Fruit fly (Drosophila melanogaster) whole organism, prepupa: ENCODE results near the gene CG43997.

Experiments
- CG31627 ChIP-seq: fragments of 200-800 bp; sonication (Bioruptor generic); optimal IDR thresholded peaks from 3 replicates; lab custom pipeline; 2016; ENCODE audit warnings: missing biosample characterization, missing genetic modification characterization
- CG34406 ChIP-seq: fragments of 200-800 bp; sonication (Bioruptor generic); optimal IDR thresholded peaks from 3 replicates; lab custom pipeline; 2016; ENCODE audit warnings: missing biosample characterization, missing genetic modification characterization
- Eip75B ChIP-seq: fragments of 200-800 bp; sonication (Bioruptor generic); optimal IDR thresholded peaks from 3 replicates; lab custom pipeline; 2016; ENCODE audit warnings: missing biosample characterization, missing genetic modification characterization
- Gug ChIP-seq: fragments of 200-800 bp; sonication (Bioruptor generic); IDR thresholded peaks from 2 replicates; pipeline ENCODE4 v1.3.6; 2022; ENCODE audit warnings: missing biosample characterization, missing genetic modification characterization
- Hr39 ChIP-seq: fragments of 200-800 bp; sonication (Bioruptor generic); optimal IDR thresholded peaks from 2 replicates; lab custom pipeline; 2016; ENCODE audit warnings: missing biosample characterization, missing genetic modification characterization
- Lpt ChIP-seq: fragments of 200-800 bp; sonication (Bioruptor generic); optimal IDR thresholded peaks from 3 replicates; lab custom pipeline; 2016; ENCODE audit warnings: missing biosample characterization, missing genetic modification characterization
- OdsH ChIP-seq: fragments of 200-800 bp; sonication (Bioruptor generic); optimal IDR thresholded peaks from 3 replicates; lab custom pipeline; 2016; ENCODE audit warnings: missing biosample characterization, missing genetic modification characterization
- Sox102F ChIP-seq: fragments of 200-800 bp; sonication (Bioruptor generic); optimal IDR thresholded peaks from 2 replicates; lab custom pipeline; 2016; ENCODE audit warnings: missing biosample characterization, mild to moderate bottlenecking, missing genetic modification characterization
- Sox15 ChIP-seq: fragments of 200-800 bp; sonication (Bioruptor generic); optimal IDR thresholded peaks from 3 replicates; lab custom pipeline; 2016; ENCODE audit warnings: missing biosample characterization, missing genetic modification characterization
- acj6 ChIP-seq: fragments of 200-800 bp; sonication (Bioruptor generic); optimal IDR thresholded peaks from 3 replicates; lab custom pipeline; 2016; ENCODE audit warnings: missing biosample characterization, missing genetic modification characterization
- esn ChIP-seq: fragments of 200-800 bp; sonication (Bioruptor generic); optimal IDR thresholded peaks from 2 replicates; lab custom pipeline; 2016; ENCODE audit warnings: missing biosample characterization, mild to moderate bottlenecking, missing genetic modification characterization, moderate library complexity
- fd59A ChIP-seq: fragments of 200-800 bp; sonication (Bioruptor generic); optimal IDR thresholded peaks from 2 replicates; lab custom pipeline; 2017; ENCODE audit warnings: missing biosample characterization, mild to moderate bottlenecking, missing genetic modification characterization, missing genetic modification reagents
- ss ChIP-seq, 2 experiments: fragments of 200-800 bp; sonication (Bioruptor generic); optimal IDR thresholded peaks; 2 replicates in 1 of 2; 3 replicates in 1 of 2; lab custom pipeline; 2017 to 2018; ENCODE audit warnings: mild to moderate bottlenecking in 2 of 2, missing biosample characterization in 2 of 2, missing genetic modification characterization in 2 of 2, moderate library complexity in 1 of 2

- TF ChIP-seq CG31627 (GFP tag; lab: Kevin White, UChicago), result no peak
- TF ChIP-seq esn (GFP tag; lab: Kevin White, UChicago), result no peak
- TF ChIP-seq ss (GFP tag; optimal IDR thresholded peaks at IDR 0.05; lab: Kevin White, UChicago), result no peak
- TF ChIP-seq fd59A, result no peak
- TF ChIP-seq Lpt (GFP tag; lab: Kevin White, UChicago), result no peak
- TF ChIP-seq Gug (GFP tag; lab: Robert Waterston, UW), result no peak
- no peak for TF ChIP-seq acj6 (GFP tag; lab: Kevin White, UChicago)
- no peak for TF ChIP-seq OdsH (GFP tag; lab: Kevin White, UChicago)
- TF ChIP-seq Sox102F (GFP tag; lab: Kevin White, UChicago), result no peak
- no peak for TF ChIP-seq Hr39 (GFP tag; lab: Kevin White, UChicago)
- TF ChIP-seq CG34406 (GFP tag; lab: Kevin White, UChicago), result no peak
- TF ChIP-seq Sox15 (GFP tag; lab: Kevin White, UChicago), result no peak
- TF ChIP-seq Eip75B (GFP tag; lab: Kevin White, UChicago), result no peak
Observed at dm6 chrX:17068423-17068822, 45.1 kb downstream of the CG43997 start, which contains the start of gene CG43077.
